Fruit fly (Drosophila melanogaster) whole organism, larva: ENCODE results near the gene CG42537.
A peak's percentile ranks its signal among the peaks of the same experiment; 100 is the strongest.

ENCODE experiments used
- noc ChIP-seq: fragments of 200-800 bp; sonication (Bioruptor generic); optimal IDR thresholded peaks from 3 replicates; lab custom pipeline; 2019; ENCODE audit warnings: missing biosample characterization, mild to moderate bottlenecking, missing genetic modification characterization, moderate library complexity

The CG42537 gene

DNA sequence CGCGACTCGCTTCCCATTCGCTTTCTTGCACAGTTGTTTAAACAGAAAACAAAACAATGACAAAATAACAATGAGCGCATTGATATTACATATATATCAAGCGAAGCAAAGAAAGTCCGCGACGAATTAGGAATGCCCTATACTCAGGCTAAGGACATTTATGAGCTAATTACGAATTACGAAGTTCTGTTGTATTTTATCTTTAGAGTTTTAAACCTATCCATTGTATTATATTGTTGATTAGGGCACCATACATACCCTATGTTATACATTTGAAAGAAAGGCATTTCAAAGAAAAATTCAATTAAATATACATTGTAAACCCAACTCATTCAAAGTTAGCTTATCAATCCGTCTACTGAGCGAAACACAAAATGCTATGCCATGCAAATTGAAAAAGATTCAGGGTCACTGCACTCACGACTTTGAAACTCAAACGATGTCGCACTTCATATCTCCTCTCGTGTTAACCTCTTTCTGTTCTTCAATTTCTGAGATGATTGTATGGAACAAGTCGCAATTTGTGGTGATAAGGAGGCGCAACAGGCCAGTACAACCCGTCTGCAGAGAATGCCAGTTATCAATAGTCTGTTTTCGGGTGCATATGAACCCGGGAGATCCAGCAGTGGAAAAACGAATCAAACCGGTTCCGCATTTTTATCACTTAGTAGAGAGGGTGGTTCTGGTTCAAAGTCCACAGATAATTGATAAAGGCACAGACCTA lies 18.1 kb downstream of the CG42537 start:
- no peak for TF ChIP-seq noc (tag; lab: Kevin White, UChicago)

dm6 chr3R:6396613-6397012 lies 19.0 kb downstream of the CG42537 start:
- TF ChIP-seq noc (tag; lab: Kevin White, UChicago), result no peak

DNA sequence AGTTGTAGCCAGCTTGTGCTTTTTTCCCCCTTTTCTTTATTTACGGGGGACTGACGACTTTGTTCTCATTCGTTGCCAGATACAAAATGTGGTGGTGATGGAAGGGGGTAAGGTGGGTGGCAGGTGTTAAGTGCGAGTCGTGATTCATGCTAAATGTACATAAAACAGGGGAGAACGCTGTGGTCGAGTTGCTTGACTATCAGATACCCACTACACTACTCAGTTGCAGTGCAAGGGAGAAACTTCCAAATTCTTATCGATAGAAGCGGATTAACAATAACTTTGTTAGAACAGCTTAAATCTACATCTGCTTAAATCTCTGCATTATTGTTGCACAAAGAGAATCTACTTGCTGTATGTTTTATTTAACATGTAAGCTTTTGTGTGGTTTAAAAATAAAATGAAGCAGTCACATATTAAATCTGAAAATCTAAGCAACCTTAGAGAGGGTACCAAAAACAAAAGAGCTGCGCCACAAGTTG lies 20.1 kb downstream of the CG42537 start:
- peak; percentile 77 for TF ChIP-seq noc (tag; lab: Kevin White, UChicago)

dm6 chr3R:6399289-6399688 lies 21.7 kb downstream of the CG42537 start:
- TF ChIP-seq noc (tag; lab: Kevin White, UChicago), result peak; percentile 45

- TF ChIP-seq noc (tag; lab: Kevin White, UChicago), result no peak
Measured at dm6 chr3R:6399752-6400151, 22.2 kb downstream of the CG42537 start.

- TF ChIP-seq noc (tag; lab: Kevin White, UChicago), result no peak
Measured at dm6 chr3R:6400710-6401521, 23.3 kb downstream of the CG42537 start.

- no peak for TF ChIP-seq noc (tag; lab: Kevin White, UChicago)
Measured at dm6 chr3R:6401522-6401844, 23.9 kb downstream of the CG42537 start.

dm6 chr3R:6402522-6403171 lies 25.1 kb downstream of the CG42537 start:
- peak; percentile 77 for TF ChIP-seq noc (tag; lab: Kevin White, UChicago)

DNA sequence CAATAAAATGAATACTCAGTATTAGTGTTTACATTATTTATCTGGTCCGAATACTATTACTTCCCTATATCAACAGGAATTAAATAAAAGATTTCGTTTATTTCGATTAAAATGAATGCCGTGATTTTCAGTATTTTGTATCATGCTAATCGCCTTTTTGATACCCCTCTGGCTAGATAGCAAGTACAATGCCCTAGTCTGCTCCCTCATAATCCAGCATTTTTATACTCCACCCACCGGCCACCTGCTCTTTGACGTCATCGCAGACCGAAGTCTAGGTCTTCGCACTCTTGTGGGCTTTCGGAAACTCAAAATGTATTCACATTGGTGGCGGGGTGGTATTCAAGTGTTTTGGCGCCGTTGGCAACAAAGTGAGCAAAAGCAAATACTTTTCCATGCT lies 26.1 kb downstream of the CG42537 start:
- TF ChIP-seq noc (tag; lab: Kevin White, UChicago), result no peak

DNA sequence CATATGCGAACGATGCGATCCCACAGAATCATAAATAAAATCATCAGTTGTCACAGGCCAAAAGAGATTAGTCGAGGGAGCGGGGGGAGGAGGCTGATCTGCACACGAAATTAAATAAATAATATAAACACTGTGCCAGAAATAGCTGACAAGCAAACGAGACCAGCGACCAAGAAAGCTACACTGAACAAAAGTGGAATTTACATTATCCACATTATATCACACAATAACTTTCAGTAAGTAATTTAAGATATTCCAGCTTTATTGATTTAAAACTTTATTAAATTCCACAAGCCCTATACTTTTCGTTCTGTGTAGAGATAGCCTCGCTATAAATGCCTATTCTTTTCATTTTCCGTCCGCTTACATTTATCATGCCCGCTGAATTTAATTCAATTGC lies 26.6 kb downstream of the CG42537 start:
- peak; percentile 51 for TF ChIP-seq noc (tag; lab: Kevin White, UChicago)

DNA sequence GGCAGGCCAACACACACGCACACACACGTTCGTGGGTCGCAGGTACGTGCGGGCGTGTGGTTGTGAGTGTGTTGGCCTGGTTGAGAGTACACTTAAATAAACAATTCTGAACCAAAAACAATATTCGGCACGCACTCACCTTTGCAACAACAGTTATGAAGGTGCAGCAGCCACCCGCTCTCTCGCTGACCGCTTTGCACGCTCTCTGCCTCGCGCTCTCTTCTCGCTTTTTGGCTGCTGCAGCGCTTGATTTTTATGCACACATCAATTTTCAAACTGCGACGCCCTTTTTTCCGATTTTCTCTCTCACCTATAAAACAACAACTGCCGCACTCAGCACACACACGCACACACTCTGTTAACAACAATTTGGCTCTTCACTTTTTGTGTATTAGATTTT lies 27.6 kb downstream of the CG42537 start:
- no peak for TF ChIP-seq noc (tag; lab: Kevin White, UChicago)

- TF ChIP-seq noc (tag; lab: Kevin White, UChicago), result peak; percentile 20
Measured at dm6 chr3R:6405674-6406565, 28.3 kb downstream of the CG42537 start, which contains the start of gene Dmtn. Gene Dmtn, minus strand, starts transcription at chr3R:6405895.

dm6 chr3R:6406566-6407098 lies 29.0 kb downstream of the CG42537 start, which contains the start of gene gpp:
Gene gpp, plus strand, starts transcription at chr3R:6406855.
- no peak for TF ChIP-seq noc (tag; lab: Kevin White, UChicago)

dm6 chr3R:6407544-6407943 lies 29.9 kb downstream of the CG42537 start:
- TF ChIP-seq noc (tag; lab: Kevin White, UChicago), result no peak

- no peak for TF ChIP-seq noc (tag; lab: Kevin White, UChicago)
Measured at dm6 chr3R:6408467-6408866, 30.9 kb downstream of the CG42537 start.
